Fruit fly (Drosophila melanogaster): Measurements from ENCODE around the gene CAH2.
A peak's percentile ranks its signal among the peaks of the same experiment; 100 is the strongest.

The CAH2 gene

DNA sequence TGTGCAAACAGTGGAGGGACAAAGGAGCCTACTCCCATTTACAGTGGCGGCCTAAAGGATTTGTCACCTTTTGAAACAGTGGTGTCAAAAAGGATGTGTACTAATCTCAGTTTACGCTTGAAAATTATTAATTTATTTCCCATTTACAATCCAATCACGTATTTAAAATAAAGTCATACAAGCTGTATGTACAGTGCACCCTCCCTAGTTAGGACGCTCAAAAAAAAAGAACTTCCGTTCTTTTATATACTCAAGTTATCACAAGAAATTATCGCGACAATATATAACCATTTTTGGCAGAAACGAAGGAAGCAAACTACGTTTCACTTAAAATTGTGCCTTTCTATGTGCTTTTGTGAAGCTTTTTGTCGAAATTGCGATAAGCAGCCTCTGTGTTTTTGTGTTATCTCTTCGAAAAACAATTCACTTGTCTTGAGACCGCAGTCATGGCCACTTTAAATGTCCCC is 38.1 kb upstream of the CAH2 start:
- TF ChIP-seq CG13287 (GFP tag; IDR thresholded peaks at IDR 0.05; ENCODE audit: partially characterized antibody), result no peak
- TF ChIP-seq CG11247 (GFP tag; IDR thresholded peaks at IDR 0.05), result peak; percentile 44; the same call in 1 of the 2 replicates
- TF ChIP-seq psq (GFP tag; optimal IDR thresholded peaks at IDR 0.05), result no peak
- TF ChIP-seq Ravus (GFP tag; IDR thresholded peaks at IDR 0.05), result no peak
- TF ChIP-seq Hey (tag; optimal IDR thresholded peaks at IDR 0.05), result no peak
- TF ChIP-seq CG9437 (GFP tag; optimal IDR thresholded peaks at IDR 0.05), result peak; percentile 36
- TF ChIP-seq Jarid2 (GFP tag; optimal IDR thresholded peaks at IDR 0.05), result no peak
- peak; percentile 23 for TF ChIP-seq CG10267 (tag; optimal IDR thresholded peaks at IDR 0.05)
- TF ChIP-seq NK7.1 (GFP tag; optimal IDR thresholded peaks at IDR 0.05), result no peak
- TF ChIP-seq CG31365 (tag; optimal IDR thresholded peaks at IDR 0.05), result no peak
- no peak for TF ChIP-seq CG7786 (GFP tag; optimal IDR thresholded peaks at IDR 0.05)
- TF ChIP-seq dm (GFP tag; optimal IDR thresholded peaks at IDR 0.05), result no peak
- TF ChIP-seq NfI (GFP tag; optimal IDR thresholded peaks at IDR 0.05), result peak; percentile 43
- TF ChIP-seq Hsf (GFP tag; optimal IDR thresholded peaks at IDR 0.05), result peak; percentile 19
- TF ChIP-seq Abd-B (GFP tag; optimal IDR thresholded peaks at IDR 0.05), result no peak
- TF ChIP-seq chinmo (GFP tag; IDR thresholded peaks at IDR 0.05; ENCODE audit: partially characterized antibody), result 0 out of 4 replicates have a peak, but pooled peaks have one; percentile 76
- TF ChIP-seq ap (GFP tag; IDR thresholded peaks at IDR 0.05), result 0 out of 2 replicates have a peak, but pooled peaks have one; percentile 4
- TF ChIP-seq CG3281 (GFP tag; optimal IDR thresholded peaks at IDR 0.05), result peak; percentile 47
- peak; percentile 62 for TF ChIP-seq dmrt99B (tag; optimal IDR thresholded peaks at IDR 0.05)
- TF ChIP-seq HLH3B (GFP tag; IDR thresholded peaks at IDR 0.05), result no peak
- peak; percentile 45 for TF ChIP-seq CG17359 (tag; optimal IDR thresholded peaks at IDR 0.05)
- no peak for TF ChIP-seq Bdp1 (GFP tag; optimal IDR thresholded peaks at IDR 0.05)
- peak; percentile 27 for TF ChIP-seq CG12391 (tag; optimal IDR thresholded peaks at IDR 0.05)
- no peak for TF ChIP-seq CG2116 (GFP tag; optimal IDR thresholded peaks at IDR 0.05)
- TF ChIP-seq CG4820 (GFP tag; optimal IDR thresholded peaks at IDR 0.05), result peak; percentile 28
- TF ChIP-seq fd3F (GFP tag; optimal IDR thresholded peaks at IDR 0.05), result peak; percentile 31
- TF ChIP-seq CG12659 (GFP tag; optimal IDR thresholded peaks at IDR 0.05), result peak; percentile 38
- peak; percentile 7 for TF ChIP-seq CG1602 (GFP tag; optimal IDR thresholded peaks at IDR 0.05)
- no peak for TF ChIP-seq CG3726 (GFP tag; IDR thresholded peaks at IDR 0.05)
- TF ChIP-seq Chrac-16 (GFP tag; optimal IDR thresholded peaks at IDR 0.05), result peak; percentile 27
- TF ChIP-seq Ssrp (tag; optimal IDR thresholded peaks at IDR 0.05), result peak; percentile 40
- TF ChIP-seq mam (GFP tag; optimal IDR thresholded peaks at IDR 0.05), result peak; percentile 61
- TF ChIP-seq fd102C (GFP tag; optimal IDR thresholded peaks at IDR 0.05), result no peak
- TF ChIP-seq HHEX (GFP tag; optimal IDR thresholded peaks at IDR 0.05), result peak; percentile 46
- TF ChIP-seq CG15514 (GFP tag; optimal IDR thresholded peaks at IDR 0.05), result peak; percentile 44
- peak; percentile 20 for TF ChIP-seq CG5180 (GFP tag; optimal IDR thresholded peaks at IDR 0.05)
- TF ChIP-seq CG33213 (GFP tag; optimal IDR thresholded peaks at IDR 0.05), result no peak
- peak; percentile 55 for TF ChIP-seq Rfx (GFP tag; IDR thresholded peaks at IDR 0.05)
- peak; percentile 35 for TF ChIP-seq az2 (GFP tag; optimal IDR thresholded peaks at IDR 0.05)
- TF ChIP-seq bcd (GFP tag; optimal IDR thresholded peaks at IDR 0.05), result peak; percentile 47
- no peak for TF ChIP-seq br (optimal IDR thresholded peaks at IDR 0.05)
- TF ChIP-seq Nf-YC (tag; optimal IDR thresholded peaks at IDR 0.05), result peak; percentile 31
- TF ChIP-seq Trl (optimal IDR thresholded peaks at IDR 0.05), result no peak
- TF ChIP-seq Trl (GFP tag; optimal IDR thresholded peaks at IDR 0.05), result peak; percentile 62
- TF ChIP-seq stc (GFP tag; IDR thresholded peaks at IDR 0.05), result peak; percentile 14; the same call in 1 of the 2 replicates
- TF ChIP-seq gcm2 (GFP tag; optimal IDR thresholded peaks at IDR 0.05), result peak; percentile 21
- TF ChIP-seq CG12769 (tag; optimal IDR thresholded peaks at IDR 0.05), result peak; percentile 41
- TF ChIP-seq CG11560 (tag; IDR thresholded peaks at IDR 0.05), result no peak
- no peak for TF ChIP-seq Max (GFP tag; optimal IDR thresholded peaks at IDR 0.05)
- peak; percentile 62 for TF ChIP-seq CG13424 (tag; optimal IDR thresholded peaks at IDR 0.05)
- TF ChIP-seq vvl (GFP tag; IDR thresholded peaks at IDR 0.05), result peak; percentile 41; the same call in 1 of the 2 replicates
